Worm (Caenorhabditis elegans) whole organism, L1 larva: ENCODE results near the gene T27C5.10.
"Not testable (repeated sequence)": the region's sequence is repeated elsewhere in the genome, so short reads cannot be mapped to it uniquely, and the experiment has no call there.

Source experiments
- C16A3.4 ChIP-seq: fragments of 150-350 bp; optimal IDR thresholded peaks from 2 replicates; lab custom pipeline; 2014; ENCODE audit warnings: missing biosample characterization, missing genetic modification characterization
- F16B12.6 ChIP-seq: fragments of 150-350 bp; optimal IDR thresholded peaks from 2 replicates; lab custom pipeline; 2014; ENCODE audit warnings: missing biosample characterization, missing genetic modification characterization
- ceh-8 ChIP-seq: fragments of 200-800 bp; sonication (Bioruptor generic); optimal IDR thresholded peaks from 2 replicates; lab custom pipeline; 2018; ENCODE audit warnings: mild to moderate bottlenecking, missing genetic modification characterization, moderate library complexity, missing compliant biosample characterization
- ceh-82 ChIP-seq, 3 experiments: fragments of 150-350 bp in 1 of 3; sonication (generic microtip) in 2 of 3; optimal IDR thresholded peaks; 2 replicates each; lab custom pipeline; 2014 to 2017; ENCODE audit warnings: missing biosample characterization in 3 of 3, missing genetic modification characterization in 3 of 3
- ces-1 ChIP-seq: fragments of 150-350 bp; optimal IDR thresholded peaks from 2 replicates; lab custom pipeline; 2014; ENCODE audit warnings: missing biosample characterization, missing genetic modification reagents, missing genetic modification characterization
- dpl-1 ChIP-seq, 3 experiments: fragments of 150-350 bp in 2 of 3; sonication (generic microtip) in 1 of 3; optimal IDR thresholded peaks; 2 replicates each; lab custom pipeline; 2014 to 2017; ENCODE audit warnings: missing biosample characterization in 3 of 3, missing genetic modification characterization in 3 of 3, missing genetic modification reagents in 3 of 3
- efl-1 ChIP-seq, 4 experiments: fragments of 150-350 bp; optimal IDR thresholded peaks in 3 of 4; peaks in 1 of 4; 1 replicate in 1 of 4; 2 replicates in 3 of 4; lab custom pipeline; 2014; ENCODE audit warnings: missing biosample characterization in 2 of 4, missing genetic modification characterization in 2 of 4, missing genetic modification reagents in 2 of 4
- efl-3 ChIP-seq: fragments of 200-800 bp; sonication (Bioruptor generic); optimal IDR thresholded peaks from 2 replicates; lab custom pipeline; 2018; ENCODE audit warnings: mild to moderate bottlenecking, missing genetic modification characterization, missing compliant biosample characterization
- egl-13 ChIP-seq: sonication (generic microtip); optimal IDR thresholded peaks from 2 replicates; lab custom pipeline; 2016; ENCODE audit warnings: missing genotype, missing genetic modification reagents, missing genetic modification characterization, missing compliant biosample characterization
- elt-2 ChIP-seq: sonication (generic microtip); optimal IDR thresholded peaks from 2 replicates; lab custom pipeline; 2016; ENCODE audit warnings: missing genetic modification characterization, mild to moderate bottlenecking, inconsistent platforms, missing compliant biosample characterization, missing genetic modification reagents
- ets-5 ChIP-seq: fragments of 200-800 bp; sonication (Bioruptor generic); IDR thresholded peaks from 2 replicates; pipeline ENCODE4 v1.3.6; 2022; ENCODE audit warnings: missing genetic modification characterization, missing compliant biosample characterization
- fkh-10 ChIP-seq: sonication (generic microtip); optimal IDR thresholded peaks from 2 replicates; lab custom pipeline; 2017; ENCODE audit warnings: missing biosample characterization, missing genetic modification reagents, missing genetic modification characterization
- fkh-4 ChIP-seq: sonication (generic microtip); optimal IDR thresholded peaks from 2 replicates; lab custom pipeline; 2016; ENCODE audit warnings: missing compliant biosample characterization, missing genetic modification characterization, borderline replicate concordance
- fkh-8 ChIP-seq: sonication (generic microtip); optimal IDR thresholded peaks from 2 replicates; lab custom pipeline; 2016; ENCODE audit warnings: mild to moderate bottlenecking, missing genetic modification characterization, missing compliant biosample characterization
- fos-1 ChIP-seq: fragments of 150-350 bp; optimal IDR thresholded peaks from 2 replicates; lab custom pipeline; 2014; ENCODE audit warnings: missing biosample characterization, missing genetic modification characterization
- hlh-17 ChIP-seq: fragments of 200-800 bp; sonication (Bioruptor generic); optimal IDR thresholded peaks from 2 replicates; lab custom pipeline; 2018; ENCODE audit warnings: missing genetic modification characterization, mild to moderate bottlenecking, missing compliant biosample characterization, moderate library complexity, borderline replicate concordance
- hpl-2 ChIP-seq: fragments of 150-350 bp; optimal IDR thresholded peaks from 2 replicates; lab custom pipeline; 2014; ENCODE audit warnings: missing biosample characterization, missing genetic modification reagents, missing genetic modification characterization
- irx-1 ChIP-seq: sonication (generic microtip); optimal IDR thresholded peaks from 2 replicates; lab custom pipeline; 2016; ENCODE audit warnings: missing genetic modification characterization, missing compliant biosample characterization
- isw-1 ChIP-seq: fragments of 200-800 bp; sonication (Bioruptor generic); IDR thresholded peaks from 2 replicates; pipeline ENCODE4 v1.3.6; 2022; ENCODE audit warnings: missing genetic modification characterization, missing compliant biosample characterization
- lin-13 ChIP-seq: fragments of 150-350 bp; optimal IDR thresholded peaks from 2 replicates; lab custom pipeline; 2014; ENCODE audit warnings: missing biosample characterization, missing genetic modification reagents, missing genetic modification characterization
- lin-14 ChIP-seq: fragments of 200-800 bp; sonication (Bioruptor generic); optimal IDR thresholded peaks from 2 replicates; lab custom pipeline; 2018; ENCODE audit warnings: mild to moderate bottlenecking, missing genetic modification characterization, moderate library complexity, missing compliant biosample characterization
- lin-35 ChIP-seq, 2 experiments: fragments of 150-350 bp; optimal IDR thresholded peaks; 2 replicates each; lab custom pipeline; 2014; ENCODE audit warnings: missing biosample characterization in 2 of 2, missing genetic modification characterization in 2 of 2, missing genetic modification reagents in 2 of 2
- lsy-2 ChIP-seq, 2 experiments: fragments of 150-350 bp; optimal IDR thresholded peaks; 2 replicates each; lab custom pipeline; 2014; ENCODE audit warnings: missing biosample characterization in 2 of 2, missing genetic modification characterization in 2 of 2
- mdl-1 ChIP-seq, 2 experiments: fragments of 150-350 bp; optimal IDR thresholded peaks; 2 replicates each; lab custom pipeline; 2014 to 2017; ENCODE audit warnings: missing biosample characterization in 2 of 2, missing genetic modification characterization in 2 of 2, inconsistent platforms in 1 of 2
- nhr-20 ChIP-seq: sonication (generic microtip); optimal IDR thresholded peaks from 2 replicates; lab custom pipeline; 2016; ENCODE audit warnings: mild to moderate bottlenecking, missing genetic modification characterization, missing compliant biosample characterization
- nhr-47 ChIP-seq: sonication (generic microtip); optimal IDR thresholded peaks from 2 replicates; lab custom pipeline; 2016; ENCODE audit warnings: mild to moderate bottlenecking, missing genetic modification characterization, moderate library complexity, missing compliant biosample characterization
- nhr-76 ChIP-seq: sonication (generic microtip); optimal IDR thresholded peaks from 2 replicates; lab custom pipeline; 2017; ENCODE audit warnings: missing biosample characterization, missing genetic modification characterization
- nhr-77 ChIP-seq: fragments of 150-350 bp; optimal IDR thresholded peaks from 2 replicates; lab custom pipeline; 2014; ENCODE audit warnings: missing biosample characterization, missing genetic modification characterization
- nhr-84 ChIP-seq: sonication (generic microtip); optimal IDR thresholded peaks from 2 replicates; lab custom pipeline; 2017; ENCODE audit warnings: missing biosample characterization, missing genetic modification characterization
- nhr-85 ChIP-seq: sonication (generic microtip); peaks from one replicate; lab custom pipeline; 2016; ENCODE audit warnings: missing genetic modification characterization, inconsistent platforms, missing compliant biosample characterization
- pqm-1 ChIP-seq: sonication (generic microtip); optimal IDR thresholded peaks from 3 replicates; lab custom pipeline; 2017; ENCODE audit warnings: missing biosample characterization, missing genetic modification characterization
- skn-1 ChIP-seq: fragments of 150-350 bp; optimal IDR thresholded peaks from 2 replicates; lab custom pipeline; 2014; ENCODE audit warnings: missing biosample characterization, missing genetic modification characterization
- snu-23 ChIP-seq: sonication (generic microtip); optimal IDR thresholded peaks from 2 replicates; lab custom pipeline; 2016; ENCODE audit warnings: missing genetic modification characterization, missing compliant biosample characterization
- sup-37 ChIP-seq: fragments of 200-800 bp; sonication (Bioruptor generic); optimal IDR thresholded peaks from 2 replicates; lab custom pipeline; 2018; ENCODE audit warnings: mild to moderate bottlenecking, missing genetic modification characterization, missing compliant biosample characterization
- unc-30 ChIP-seq: sonication (generic microtip); optimal IDR thresholded peaks from 2 replicates; lab custom pipeline; 2017; ENCODE audit warnings: missing biosample characterization, missing genetic modification characterization
- unc-62 ChIP-seq: fragments of 150-350 bp; optimal IDR thresholded peaks from 2 replicates; lab custom pipeline; 2014; ENCODE audit warnings: missing biosample characterization, missing genetic modification reagents, missing genetic modification characterization
- unc-98 ChIP-seq: fragments of 200-800 bp; sonication (Bioruptor generic); IDR thresholded peaks from 2 replicates; pipeline ENCODE4 v1.3.6; 2022; ENCODE audit warnings: missing genetic modification characterization, missing compliant biosample characterization
- ztf-11 ChIP-seq, 2 experiments: sonication (generic microtip); optimal IDR thresholded peaks; 2 replicates each; lab custom pipeline; 2016 to 2017; ENCODE audit warnings: missing genetic modification characterization in 2 of 2, missing biosample characterization in 1 of 2, missing compliant biosample characterization in 1 of 2

Gene T27C5.10

DNA sequence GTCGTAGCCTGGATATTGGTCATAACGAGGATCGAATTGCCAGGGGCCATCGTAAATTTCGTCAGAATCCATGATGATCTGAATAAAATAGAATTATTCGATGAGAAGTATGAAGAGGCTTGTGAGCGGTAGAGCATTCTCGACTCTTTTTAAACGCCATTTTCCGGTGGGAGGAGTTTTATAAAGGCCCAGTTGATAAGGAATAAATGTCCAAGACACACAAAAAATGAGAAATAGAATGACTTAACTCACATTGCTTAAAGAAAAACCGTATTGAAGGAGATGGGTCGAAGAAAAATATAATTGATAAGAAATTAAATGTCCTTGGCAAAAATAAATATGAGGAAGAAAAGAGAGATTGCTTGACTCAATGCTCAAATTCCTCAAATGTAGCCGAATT, 39.2 kb upstream of the T27C5.10 start, which contains the start of gene F20E11.17:
Gene F20E11.17 (minus strand): TSS at position 101 of the 400 bp plus-strand sequence.
- TF ChIP-seq C16A3.4 = no peak
- TF ChIP-seq dpl-1 (GFP tag; optimal IDR thresholded peaks at IDR 0.05; lab: Kevin White, UChicago) = no peak
- no peak for TF ChIP-seq ces-1 (GFP tag; lab: Kevin White, UChicago)
- no peak for TF ChIP-seq nhr-77 (tag; lab: Kevin White, UChicago)
- TF ChIP-seq egl-13 (tag; lab: Kevin White, UChicago) = no peak
- TF ChIP-seq hlh-17 (GFP tag; lab: Kevin White, UChicago) = no peak
- TF ChIP-seq unc-30 = no peak
- TF ChIP-seq fkh-4 (tag; lab: Kevin White, UChicago) = no peak
- TF ChIP-seq, all 84 proteins: peak for 0

DNA sequence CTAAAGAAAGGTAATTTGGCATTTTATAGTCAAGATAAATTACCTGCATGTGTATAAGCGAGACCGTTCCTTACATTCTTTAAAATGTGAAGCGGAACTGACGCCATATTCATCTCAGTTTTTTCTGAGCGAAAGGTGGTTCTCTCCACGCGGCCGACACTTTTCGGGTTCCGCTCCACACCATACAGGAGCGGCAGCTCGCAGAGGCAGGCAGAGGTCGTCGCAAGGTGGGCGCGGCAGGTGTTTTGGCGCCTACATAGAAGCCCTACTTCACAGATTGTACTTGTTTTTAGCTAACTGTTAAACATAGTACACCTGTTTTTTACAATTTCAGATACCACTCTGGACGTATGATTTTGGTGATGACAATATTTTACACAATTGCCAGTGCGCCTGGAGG, 37.9 kb upstream of the T27C5.10 start:
- no peak for TF ChIP-seq efl-1 (optimal IDR thresholded peaks at IDR 0.05; lab: Kevin White, UChicago)
- peak in 1 of 2 experiments; percentile 59 for TF ChIP-seq efl-1 (GFP tag; optimal IDR thresholded peaks at IDR 0.05 in 1 of 2; lab: Kevin White, UChicago)
- TF ChIP-seq elt-2 (tag; lab: Kevin White, UChicago) = no peak
- TF ChIP-seq, all 84 proteins: peak for 1

DNA sequence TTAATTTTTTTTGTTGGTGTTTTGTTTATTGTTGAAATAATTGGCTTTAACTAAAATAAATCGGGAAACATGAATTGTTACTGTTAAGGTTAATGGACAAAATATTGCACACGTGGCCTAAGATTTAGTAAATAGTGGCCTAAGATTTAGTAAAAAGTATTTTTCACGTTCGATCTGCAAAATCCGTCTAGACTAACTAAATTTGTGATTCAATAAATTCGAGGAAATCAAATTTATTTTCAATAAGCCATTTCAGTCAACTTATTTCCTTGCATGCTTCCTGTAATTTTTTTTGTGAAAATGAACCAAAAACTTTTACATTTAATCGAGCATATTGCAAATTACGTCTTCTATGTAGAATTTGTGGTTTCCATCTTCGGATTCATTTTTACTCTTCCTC, 36.8 kb upstream of the T27C5.10 start, which contains the start of gene srw-72:
Gene srw-72 (plus strand): TSS at position 301 of the 400 bp plus-strand sequence.
- no peak for TF ChIP-seq pqm-1 (tag; lab: Kevin White, UChicago)
- TF ChIP-seq ets-5 (GFP tag; lab: Robert Waterston, UW) = no peak
- no peak for TF ChIP-seq snu-23
- TF ChIP-seq irx-1 (tag; lab: Kevin White, UChicago) = no peak
- no peak for TF ChIP-seq ceh-82 (tag; optimal IDR thresholded peaks at IDR 0.05; lab: Kevin White, UChicago)
- no peak for TF ChIP-seq ztf-11 (tag; optimal IDR thresholded peaks at IDR 0.05; lab: Kevin White, UChicago)
- TF ChIP-seq, all 84 proteins: peak for 0

DNA sequence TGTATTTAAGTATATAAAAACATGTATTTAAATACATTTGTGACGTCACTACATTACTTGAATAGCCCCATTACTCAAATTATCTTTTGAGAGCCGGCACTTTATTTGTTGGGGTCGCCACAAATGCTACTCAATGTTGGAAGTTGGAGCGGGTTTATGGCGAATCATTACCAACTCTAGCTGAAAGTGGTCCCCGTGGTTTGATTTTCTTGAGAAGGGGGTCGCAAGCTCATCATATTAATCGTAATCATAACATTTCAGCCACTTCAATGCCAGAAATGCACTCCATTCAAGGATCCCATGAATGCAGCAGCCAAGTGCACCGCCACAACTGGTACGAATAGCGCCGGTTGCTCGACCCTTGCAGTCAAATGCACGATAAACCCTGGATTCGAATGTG, 34.3 kb upstream of the T27C5.10 start, which contains the start of gene F20E11.7:
Gene F20E11.7 (plus strand): TSS at position 301 of the 400 bp plus-strand sequence.
- not testable (repeated sequence) for TF ChIP-seq lin-14, unc-98, nhr-20
- TF ChIP-seq, all 84 proteins: peak for 0; not testable (repeated sequence) for 84

DNA sequence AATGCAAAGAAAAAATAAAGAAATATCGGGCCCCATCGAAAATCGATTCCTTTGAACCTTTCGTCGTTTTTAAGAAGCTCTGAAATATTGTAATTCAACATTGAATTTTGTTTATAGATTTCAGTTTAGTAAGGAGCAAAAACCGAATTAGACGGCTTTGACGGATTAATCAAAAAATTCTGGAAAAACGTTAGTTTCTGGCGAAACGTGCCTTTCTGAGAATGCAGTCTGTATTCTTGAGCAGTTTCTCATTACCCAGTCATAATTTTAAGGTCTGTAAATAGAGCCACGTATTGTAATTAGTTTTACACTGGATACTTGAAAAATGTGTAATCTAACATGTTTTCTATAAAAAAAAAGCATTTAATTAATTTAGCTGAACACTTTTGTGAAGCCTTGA, 30.1 kb upstream of the T27C5.10 start, which contains the start of gene srz-48:
Gene srz-48 (minus strand): TSS at position 101 of the 400 bp plus-strand sequence.
- TF ChIP-seq snu-23 (no peak), unc-98 (no peak), fkh-8 (no peak), hlh-17 (GFP tag; lab: Kevin White, UChicago) (no peak), lin-35 (GFP tag; optimal IDR thresholded peaks at IDR 0.05; lab: Kevin White, UChicago) (no peak), fkh-10 (no peak), hpl-2 (GFP tag; lab: Kevin White, UChicago) (no peak), nhr-76 (no peak), unc-30 (no peak)

DNA sequence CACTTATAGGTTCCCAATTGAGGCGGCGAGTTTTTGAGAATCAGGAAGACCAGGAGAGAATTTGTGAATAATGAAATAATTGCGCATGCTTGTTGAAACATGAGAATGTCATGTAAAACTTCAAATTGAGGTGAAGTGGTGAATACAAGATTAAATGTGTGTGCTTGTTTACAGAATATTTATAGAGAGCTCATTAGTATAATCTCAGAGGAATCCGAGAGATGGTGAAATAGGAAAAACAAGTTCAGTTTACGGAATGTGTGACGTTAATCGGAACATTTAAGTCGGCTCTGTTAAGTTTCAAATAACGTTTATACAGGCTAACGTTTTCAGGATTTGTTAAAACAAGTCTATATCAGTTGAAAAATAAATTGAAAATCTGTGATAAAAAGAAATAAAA, 28.1 kb upstream of the T27C5.10 start, which contains the start of gene str-200:
Gene str-200 (minus strand): TSS at position 101 of the 400 bp plus-strand sequence.
- TF ChIP-seq lsy-2 (tag; optimal IDR thresholded peaks at IDR 0.05; lab: Kevin White, UChicago) = no peak
- no peak for TF ChIP-seq egl-13 (tag; lab: Kevin White, UChicago)
- no peak for TF ChIP-seq nhr-84 (tag; lab: Kevin White, UChicago)
- TF ChIP-seq isw-1 (GFP tag; lab: Robert Waterston, UW) = no peak
- TF ChIP-seq ceh-8 (GFP tag; lab: Kevin White, UChicago) = no peak
- no peak for TF ChIP-seq ets-5 (GFP tag; lab: Robert Waterston, UW)
- TF ChIP-seq efl-3 (GFP tag; lab: Kevin White, UChicago) = no peak
- no peak for TF ChIP-seq sup-37
- TF ChIP-seq F16B12.6 = no peak
- TF ChIP-seq skn-1 (tag; lab: Kevin White, UChicago) = no peak
- no peak for TF ChIP-seq unc-62
- no peak for TF ChIP-seq nhr-85 (tag; lab: Kevin White, UChicago)
- no peak for TF ChIP-seq lin-13
- TF ChIP-seq nhr-47 (tag; lab: Kevin White, UChicago) = no peak
- no peak for TF ChIP-seq nhr-77 (tag; lab: Kevin White, UChicago)
- no peak for TF ChIP-seq fos-1 (tag; lab: Kevin White, UChicago)
- no peak for TF ChIP-seq mdl-1 (tag; optimal IDR thresholded peaks at IDR 0.05; lab: Kevin White, UChicago)
